Fruit fly (Drosophila melanogaster) whole organism: ENCODE measurements around the gene Cbl.

ENCODE experiments used
- CG8478 ChIP-seq: fragments of >200 bp; optimal IDR thresholded peaks from 2 replicates; lab custom pipeline; 2018; ENCODE audit warnings: inconsistent platforms
- Dll ChIP-seq: fragments of >200 bp; optimal IDR thresholded peaks from 2 replicates; lab custom pipeline; 2017
- EcR ChIP-seq, 2 experiments: fragments of >200 bp; optimal IDR thresholded peaks; 2 replicates each; lab custom pipeline; 2017; ENCODE audit warnings: missing biosample characterization in 2 of 2, missing genetic modification characterization in 2 of 2, missing genetic modification reagents in 2 of 2
- pan ChIP-seq: fragments of >200 bp; optimal IDR thresholded peaks from 2 replicates; lab custom pipeline; 2017
- psq ChIP-seq: fragments of >200 bp; optimal IDR thresholded peaks from 2 replicates; lab custom pipeline; 2017
- usp ChIP-seq: fragments of >200 bp; optimal IDR thresholded peaks from 2 replicates; lab custom pipeline; 2017; ENCODE audit warnings: missing biosample characterization, missing genetic modification characterization, mixed read lengths

DNA sequence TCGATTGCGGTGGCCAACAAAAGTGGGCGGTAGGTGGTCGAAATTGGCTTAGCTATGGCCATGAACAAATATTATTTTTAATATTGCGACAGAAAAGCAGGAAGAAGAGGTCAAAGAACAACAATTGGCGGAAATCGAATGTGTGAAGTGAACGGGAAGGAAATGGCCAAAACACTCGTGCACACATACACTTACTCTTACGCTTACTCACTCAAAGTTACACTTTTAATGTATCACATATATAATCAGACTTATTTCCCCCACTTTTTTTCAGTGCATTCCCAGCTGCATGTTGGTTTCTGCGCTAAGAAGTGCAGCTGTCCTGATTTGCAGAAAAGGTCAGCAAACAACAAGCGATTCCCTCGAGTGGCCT is 23.7 kb downstream of the Cbl start:
- no peak for TF ChIP-seq usp
- TF ChIP-seq psq (lab: Kevin White, UChicago): no peak
- TF ChIP-seq CG8478: no peak
- TF ChIP-seq EcR (GFP tag; optimal IDR thresholded peaks at IDR 0.05; lab: Kevin White, UChicago): no peak
- TF ChIP-seq pan (lab: Kevin White, UChicago): no peak
- TF ChIP-seq Dll (lab: Kevin White, UChicago): no peak
